Fruit fly (Drosophila melanogaster) Kc167 (cell line): ENCODE measurements around the gene Hsp60A.

Experiments used
- Myc ChIP-seq: fragments of >200 bp; optimal IDR thresholded peaks from 2 replicates; lab custom pipeline; 2017; ENCODE audit warnings: missing external identifiers
- Sin3A ChIP-seq: fragments of >200 bp; optimal IDR thresholded peaks from 2 replicates; lab custom pipeline; 2018; ENCODE audit warnings: missing external identifiers
- h ChIP-seq: fragments of >200 bp; optimal IDR thresholded peaks from 3 replicates; lab custom pipeline; 2018; ENCODE audit warnings: missing external identifiers
- insv ChIP-seq: fragments of >200 bp; optimal IDR thresholded peaks from 3 replicates; lab custom pipeline; 2018; ENCODE audit warnings: missing external identifiers
- psq ChIP-seq: fragments of >200 bp; optimal IDR thresholded peaks from 2 replicates; lab custom pipeline; 2017; ENCODE audit warnings: missing external identifiers
- ttk ChIP-seq: sonication (Bioruptor generic); optimal IDR thresholded peaks from 2 replicates; lab custom pipeline; 2017; ENCODE audit warnings: missing external identifiers

Hsp60A gene

DNA sequence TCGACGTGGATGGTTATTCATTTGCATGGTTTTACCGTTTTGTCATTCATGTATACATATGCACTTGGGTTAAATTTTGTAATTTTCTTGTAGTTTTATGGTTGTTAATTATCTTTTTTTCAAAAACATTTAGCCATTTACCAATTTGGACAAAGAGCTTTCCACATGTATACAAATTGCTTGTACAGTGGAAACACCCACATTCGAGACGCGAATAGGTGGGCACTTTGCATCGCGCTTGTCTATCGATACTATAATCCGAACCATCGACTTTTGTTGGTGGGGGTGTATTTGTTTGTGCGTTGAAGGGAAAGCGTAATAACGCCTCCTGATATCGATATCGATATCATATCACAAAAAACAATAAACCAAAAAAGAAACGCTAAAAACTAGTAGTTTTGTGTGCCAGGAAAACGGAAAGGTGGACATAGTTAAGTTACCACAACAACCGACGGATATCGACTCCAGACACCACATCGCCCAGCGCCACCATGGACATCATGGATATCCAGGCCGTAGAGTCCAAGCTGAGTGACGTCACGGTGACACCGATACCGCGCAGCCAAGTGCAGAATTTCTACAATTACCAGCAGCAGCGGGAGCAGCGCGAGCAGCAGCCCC lies 29.4 kb downstream of the Hsp60A start, which contains the start of gene CDK2AP1:
CDK2AP1 (plus strand) TSS at position 294 of the 621 bp plus-strand sequence.
- no peak for TF ChIP-seq ttk (lab: Kevin White, UChicago)
- TF ChIP-seq insv: no peak
- no peak for TF ChIP-seq psq
- TF ChIP-seq Sin3A (lab: Kevin White, UChicago): no peak
- TF ChIP-seq h (lab: Kevin White, UChicago): no peak
- no peak for TF ChIP-seq Myc (lab: Kevin White, UChicago)

dm6 chrX:11140163-11140562 lies 31.9 kb downstream of the Hsp60A start, which contains the start of gene ssp7:
TSS of gene ssp7 (minus strand) at chrX:11140263.
- no peak for TF ChIP-seq insv

DNA sequence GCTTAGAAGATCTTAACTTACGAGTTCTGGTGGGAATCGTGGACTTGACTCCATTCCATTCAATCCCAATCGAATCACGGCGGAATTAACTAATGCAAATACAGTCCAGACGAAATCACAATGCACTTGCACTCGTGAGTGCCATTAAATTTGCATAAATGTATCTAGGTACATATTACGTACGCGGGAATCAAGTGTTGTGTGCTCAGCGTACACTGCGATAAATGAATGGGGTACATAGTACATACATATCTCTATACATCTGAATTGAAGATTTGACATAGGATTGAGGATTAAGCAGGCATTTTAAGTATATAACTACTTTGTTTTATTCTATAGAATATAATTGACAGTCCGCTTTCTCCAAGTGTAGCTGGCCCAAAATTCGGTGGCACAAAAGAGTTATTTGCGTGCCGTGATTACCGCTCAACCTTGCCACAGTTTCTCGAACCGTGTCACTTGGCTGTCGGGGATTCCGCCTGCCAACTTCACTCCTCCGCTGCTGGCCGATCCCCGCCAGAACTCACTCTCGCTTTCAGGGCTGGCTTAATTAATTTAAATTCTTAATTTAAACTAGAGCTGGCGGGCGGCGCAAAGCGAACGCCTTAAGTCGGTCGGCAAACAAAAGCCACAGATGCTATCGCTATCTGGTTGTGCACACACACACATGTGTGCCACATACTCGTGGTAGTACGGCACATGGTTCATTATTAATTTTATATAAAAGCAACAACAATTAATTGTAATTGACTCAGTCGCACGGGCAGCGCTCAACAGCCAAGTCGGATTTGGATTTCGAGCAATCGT lies 33.7 kb downstream of the Hsp60A start, which contains the start of the genes CG15199 and CG15202:
CG15199 (minus strand) TSS at position 51 of the 807 bp plus-strand sequence.
CG15202 (plus strand) TSS at position 757 of the 807 bp plus-strand sequence.
- TF ChIP-seq h (lab: Kevin White, UChicago) (no peak), ttk (lab: Kevin White, UChicago) (no peak)

- TF ChIP-seq h (lab: Kevin White, UChicago) (no peak), Myc (lab: Kevin White, UChicago) (no peak), insv (no peak), ttk (lab: Kevin White, UChicago) (no peak), psq (no peak), Sin3A (lab: Kevin White, UChicago) (no peak)
These were observed 35.5 kb downstream of the Hsp60A start, which contains the start of gene CG15201 for dm6 chrX:11143820-11144219. TSS of gene CG15201 (plus strand) at chrX:11144120.

DNA sequence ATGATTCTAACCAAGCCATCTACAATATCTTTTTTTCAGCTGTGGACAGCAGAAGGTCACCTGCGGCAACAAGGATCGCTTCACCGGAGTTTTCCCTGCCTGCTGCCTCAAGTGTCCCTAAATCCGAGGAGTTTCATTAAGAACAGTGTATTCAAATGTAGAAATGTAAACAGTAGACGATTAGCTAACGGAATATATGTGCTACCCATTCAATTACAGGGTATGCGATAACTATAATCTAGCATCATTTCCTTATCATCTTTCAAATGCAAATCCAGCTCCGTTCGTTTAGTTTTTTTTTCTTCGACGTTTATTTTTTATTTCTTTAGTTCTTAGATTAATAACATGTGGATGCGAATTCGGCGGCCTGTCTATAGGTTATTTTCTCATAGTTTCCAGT lies 36.3 kb downstream of the Hsp60A start:
- no peak for TF ChIP-seq ttk (lab: Kevin White, UChicago)
- no peak for TF ChIP-seq psq
- TF ChIP-seq h (lab: Kevin White, UChicago): no peak

DNA sequence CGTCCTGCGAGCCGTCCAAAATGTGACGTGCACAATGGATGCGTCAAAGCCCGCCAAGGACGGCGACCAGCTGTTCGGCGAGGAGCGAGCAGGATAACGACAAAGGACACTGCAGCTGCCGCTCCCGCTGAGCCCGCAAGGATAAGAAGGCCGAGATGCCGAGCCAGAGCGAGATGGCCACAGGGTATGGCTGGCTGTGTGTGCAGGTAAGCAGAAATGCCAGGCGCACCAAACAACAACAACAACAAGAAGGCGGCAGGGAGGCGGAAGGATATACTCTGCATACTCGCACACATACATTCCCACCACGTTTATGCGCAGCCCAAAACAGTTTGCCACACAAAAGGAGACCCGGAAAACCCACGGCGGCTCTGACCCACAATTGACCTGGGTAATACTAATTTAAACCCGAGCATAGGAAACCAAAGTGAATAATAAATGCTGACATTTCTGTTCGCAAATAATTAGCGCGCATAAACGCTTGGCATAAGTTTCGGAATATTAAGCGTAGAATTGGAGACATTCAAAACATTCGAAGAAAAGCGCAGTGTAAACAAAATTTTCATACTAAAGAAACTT lies 38.4 kb downstream of the Hsp60A start:
- TF ChIP-seq Myc (lab: Kevin White, UChicago) (no peak), ttk (lab: Kevin White, UChicago) (no peak), insv (no peak), h (lab: Kevin White, UChicago) (no peak), Sin3A (lab: Kevin White, UChicago) (no peak), psq (no peak)

- TF ChIP-seq Sin3A (lab: Kevin White, UChicago) (no peak), Myc (lab: Kevin White, UChicago) (no peak), h (lab: Kevin White, UChicago) (no peak), ttk (lab: Kevin White, UChicago) (no peak)
These were observed 39.3 kb downstream of the Hsp60A start for dm6 chrX:11147553-11148067.

DNA sequence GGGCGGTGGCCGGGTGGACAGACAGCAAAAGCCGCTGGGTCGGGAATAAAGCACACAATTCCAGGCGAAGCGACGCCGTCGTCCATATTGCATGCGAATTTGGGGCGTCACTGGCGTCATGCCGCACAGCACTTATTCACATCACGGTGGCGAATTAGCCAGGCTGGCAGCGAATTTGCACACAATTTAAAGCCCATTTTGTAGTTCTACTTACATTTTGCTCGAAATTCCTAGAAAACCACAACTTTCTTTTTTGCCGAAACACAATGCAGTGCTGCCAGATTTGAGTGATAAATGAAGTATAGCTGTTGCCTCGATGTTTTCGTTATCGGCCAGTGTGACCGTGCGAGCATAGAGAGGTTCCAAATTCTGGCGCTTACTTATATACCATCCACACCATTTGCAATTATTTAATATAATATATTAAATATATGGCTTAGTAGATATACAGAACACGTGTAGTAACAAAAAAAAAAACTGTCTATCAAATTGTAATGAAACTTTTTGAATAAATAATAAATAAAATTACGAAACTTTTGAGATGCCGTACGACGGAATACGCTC lies 40.1 kb downstream of the Hsp60A start, which contains the start of gene Ran:
Ran (minus strand) TSS at position 445 of the 564 bp plus-strand sequence.
- TF ChIP-seq psq (no peak), insv (no peak), Sin3A (lab: Kevin White, UChicago) (no peak), Myc (lab: Kevin White, UChicago) (no peak), h (lab: Kevin White, UChicago) (no peak), ttk (lab: Kevin White, UChicago) (no peak)

dm6 chrX:11149201-11149600 lies 40.9 kb downstream of the Hsp60A start, which contains the start of gene Lint-1:
TSS of gene Lint-1 (plus strand) at chrX:11149323.
- no peak for TF ChIP-seq Sin3A (lab: Kevin White, UChicago)
- TF ChIP-seq Myc (lab: Kevin White, UChicago): no peak
- TF ChIP-seq h (lab: Kevin White, UChicago): no peak
- TF ChIP-seq insv: no peak
- TF ChIP-seq psq: no peak
- no peak for TF ChIP-seq ttk (lab: Kevin White, UChicago)

DNA sequence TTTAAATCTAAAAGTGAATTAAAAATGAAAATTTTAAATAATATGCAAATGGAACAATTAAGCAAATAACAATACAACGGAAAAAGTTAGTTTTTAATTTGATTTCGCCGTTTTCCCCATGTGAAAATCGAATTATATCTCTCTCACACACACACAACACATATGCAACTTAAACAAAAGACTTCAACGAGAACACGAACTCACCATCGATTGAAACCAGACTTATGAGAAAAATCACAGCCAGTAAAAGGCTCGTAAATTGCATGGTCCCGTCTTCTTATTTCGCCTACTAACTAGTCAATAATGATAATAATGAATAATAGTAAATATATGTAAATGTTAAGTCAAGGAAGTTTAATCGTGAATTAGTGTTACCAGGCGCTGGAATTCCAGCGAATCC lies 45.1 kb downstream of the Hsp60A start:
- no peak for TF ChIP-seq psq
- no peak for TF ChIP-seq h (lab: Kevin White, UChicago)
- no peak for TF ChIP-seq insv
- TF ChIP-seq Myc (lab: Kevin White, UChicago): no peak
- TF ChIP-seq ttk (lab: Kevin White, UChicago): no peak
- TF ChIP-seq Sin3A (lab: Kevin White, UChicago): no peak

dm6 chrX:11153826-11154510 lies 45.7 kb downstream of the Hsp60A start, which contains the start of the genes rtv and Dlic:
TSS of gene rtv (minus strand) at chrX:11153990.
TSS of gene Dlic (plus strand) at chrX:11154421.
- TF ChIP-seq psq (peak; percentile 96), Myc (lab: Kevin White, UChicago) (no peak)
